Fruit fly (Drosophila melanogaster) whole organism, wandering third instar larva: ENCODE measurements around the gene CG2147.

Experiments used
- Abd-B ChIP-seq: fragments of >200 bp; optimal IDR thresholded peaks from 2 replicates; lab custom pipeline; 2017; ENCODE audit warnings: missing biosample characterization, missing genetic modification characterization
- CG32264 ChIP-seq: fragments of 200-800 bp; sonication (Bioruptor generic); optimal IDR thresholded peaks from 2 replicates; lab custom pipeline; 2016; ENCODE audit warnings: missing biosample characterization, missing genetic modification characterization
- CrebA ChIP-seq: fragments of 200-800 bp; sonication (Bioruptor generic); optimal IDR thresholded peaks from 2 replicates; lab custom pipeline; 2016; ENCODE audit warnings: missing biosample characterization, mild to moderate bottlenecking, missing genetic modification characterization, borderline replicate concordance
- Dfd ChIP-seq: fragments of >200 bp; optimal IDR thresholded peaks from 2 replicates; lab custom pipeline; 2017; ENCODE audit warnings: missing biosample characterization, missing genetic modification characterization
- Dif ChIP-seq: fragments of 200-275, 200-300 bp; sonication (Bioruptor generic); optimal IDR thresholded peaks from 2 replicates; lab custom pipeline; 2018; ENCODE audit warnings: missing biosample characterization, missing genetic modification characterization; ENCODE audit not compliant: partially characterized antibody
- GATAd ChIP-seq: sonication (Bioruptor generic); optimal IDR thresholded peaks from 2 replicates; lab custom pipeline; 2016; ENCODE audit warnings: missing biosample characterization, missing genetic modification characterization
- HLH106 ChIP-seq: fragments of 200-800 bp; optimal IDR thresholded peaks from 3 replicates; lab custom pipeline; 2019; ENCODE audit warnings: missing biosample characterization, mild to moderate bottlenecking, missing genetic modification characterization, moderate library complexity
- Hnf4 ChIP-seq: fragments of 200-800 bp; sonication (Bioruptor generic); optimal IDR thresholded peaks from 2 replicates; lab custom pipeline; 2016; ENCODE audit warnings: missing biosample characterization, mild to moderate bottlenecking, missing genetic modification characterization
- Hr78 ChIP-seq: fragments of >200 bp; optimal IDR thresholded peaks from 2 replicates; lab custom pipeline; 2017; ENCODE audit warnings: missing biosample characterization, missing genetic modification characterization
- Hr83 ChIP-seq: fragments of 200-300 bp; sonication (Bioruptor generic); optimal IDR thresholded peaks from 2 replicates; lab custom pipeline; 2016; ENCODE audit warnings: missing biosample characterization, mild to moderate bottlenecking, missing genetic modification characterization, moderate library complexity; ENCODE audit not compliant: poor library complexity, severe bottlenecking
- Jra ChIP-seq: sonication (Bioruptor generic); optimal IDR thresholded peaks from 2 replicates; lab custom pipeline; 2016; ENCODE audit warnings: missing biosample characterization, missing genetic modification characterization
- Mio ChIP-seq: sonication (Bioruptor generic); optimal IDR thresholded peaks from 2 replicates; lab custom pipeline; 2016; ENCODE audit warnings: missing biosample characterization, missing genetic modification characterization
- Myc ChIP-seq: fragments of >200 bp; optimal IDR thresholded peaks from 2 replicates; lab custom pipeline; 2017
- N ChIP-seq: fragments of >200 bp; optimal IDR thresholded peaks from 2 replicates; lab custom pipeline; 2018; ENCODE audit warnings: missing biosample characterization, missing external identifiers, missing genetic modification characterization
- OdsH ChIP-seq: fragments of 200-800 bp; sonication (Bioruptor generic); optimal IDR thresholded peaks from 2 replicates; lab custom pipeline; 2016; ENCODE audit warnings: missing biosample characterization, mild to moderate bottlenecking, missing genetic modification characterization
- Rel ChIP-seq, 2 experiments: fragments of 200-800 bp; sonication (Bioruptor generic) in 1 of 2; optimal IDR thresholded peaks; 2 replicates in 1 of 2; 3 replicates in 1 of 2; lab custom pipeline; 2016 to 2019; ENCODE audit warnings: mild to moderate bottlenecking in 2 of 2, missing biosample characterization in 2 of 2, missing genetic modification characterization in 2 of 2, moderate library complexity in 1 of 2
- Sp1 ChIP-seq: fragments of 200-800 bp; sonication (Bioruptor generic); optimal IDR thresholded peaks from 3 replicates; lab custom pipeline; 2019; ENCODE audit warnings: missing biosample characterization, mild to moderate bottlenecking, missing genetic modification characterization, moderate library complexity
- Vsx2 ChIP-seq: fragments of 200-300, 225-300 bp; sonication (Bioruptor generic); optimal IDR thresholded peaks from 2 replicates; lab custom pipeline; 2018; ENCODE audit warnings: missing biosample characterization, missing genetic modification characterization; ENCODE audit not compliant: partially characterized antibody
- br ChIP-seq: fragments of 200-800 bp; sonication (Bioruptor generic); optimal IDR thresholded peaks from 2 replicates; lab custom pipeline; 2016; ENCODE audit warnings: missing biosample characterization, missing genetic modification characterization
- brk ChIP-seq: fragments of 200-800 bp; sonication (Bioruptor generic); optimal IDR thresholded peaks from 2 replicates; lab custom pipeline; 2016; ENCODE audit warnings: missing biosample characterization, mild to moderate bottlenecking, missing genetic modification characterization
- dl ChIP-seq, 2 experiments: fragments of 175-275, 200-275 bp in 1 of 2; fragments of 200-275 bp in 1 of 2; sonication (Bioruptor generic); optimal IDR thresholded peaks; lab custom pipeline; 2018; ENCODE audit warnings: mild to moderate bottlenecking in 2 of 2, missing biosample characterization in 2 of 2, missing genetic modification characterization in 2 of 2, moderate library complexity in 2 of 2; ENCODE audit not compliant: partially characterized antibody in 2 of 2, insufficient read depth in 1 of 2
- dmrt93B ChIP-seq: fragments of 200-800 bp; sonication (Bioruptor generic); optimal IDR thresholded peaks from 2 replicates; lab custom pipeline; 2018; ENCODE audit warnings: missing biosample characterization, mild to moderate bottlenecking, missing genetic modification characterization
- dsf ChIP-seq: sonication (Bioruptor generic); optimal IDR thresholded peaks from 2 replicates; lab custom pipeline; 2016; ENCODE audit warnings: missing biosample characterization, missing genetic modification characterization, borderline replicate concordance
- foxo ChIP-seq, 2 experiments: fragments of 200-800 bp; sonication (Bioruptor generic); optimal IDR thresholded peaks; 2 replicates in 1 of 2; 3 replicates in 1 of 2; lab custom pipeline; 2016 to 2017; ENCODE audit warnings: missing biosample characterization in 2 of 2, missing genetic modification characterization in 2 of 2
- fru ChIP-seq: fragments of 200-800 bp; sonication (Bioruptor generic); optimal IDR thresholded peaks from 3 replicates; lab custom pipeline; 2016; ENCODE audit warnings: missing biosample characterization, mild to moderate bottlenecking, missing genetic modification characterization
- h ChIP-seq: fragments of 200-800 bp; sonication (Bioruptor generic); optimal IDR thresholded peaks from 3 replicates; lab custom pipeline; 2016; ENCODE audit warnings: missing biosample characterization, mild to moderate bottlenecking, missing genetic modification characterization
- jim ChIP-seq: fragments of 175-275, 200-325 bp; sonication (Bioruptor generic); optimal IDR thresholded peaks from 2 replicates; lab custom pipeline; 2016; ENCODE audit warnings: missing biosample characterization, mild to moderate bottlenecking, missing genetic modification characterization
- lola ChIP-seq: fragments of >200 bp; optimal IDR thresholded peaks from 2 replicates; lab custom pipeline; 2017; ENCODE audit warnings: missing biosample characterization, missing genetic modification characterization
- pan ChIP-seq: fragments of >200 bp; optimal IDR thresholded peaks from 2 replicates; lab custom pipeline; 2017
- psq ChIP-seq: fragments of 200-800 bp; sonication (Bioruptor generic); optimal IDR thresholded peaks from 3 replicates; lab custom pipeline; 2017; ENCODE audit warnings: missing biosample characterization, mild to moderate bottlenecking, missing genetic modification characterization, moderate library complexity
- rgr ChIP-seq: fragments of 200-800 bp; sonication (Bioruptor generic); optimal IDR thresholded peaks from 3 replicates; lab custom pipeline; 2016; ENCODE audit warnings: missing biosample characterization, mild to moderate bottlenecking, missing genetic modification characterization
- sage ChIP-seq: fragments of 200-800 bp; sonication (Bioruptor generic); optimal IDR thresholded peaks from 2 replicates; lab custom pipeline; 2016; ENCODE audit warnings: missing biosample characterization, mild to moderate bottlenecking, missing genetic modification characterization
- sv ChIP-seq: fragments of 200-800 bp; sonication (Bioruptor generic); optimal IDR thresholded peaks from 3 replicates; lab custom pipeline; 2016; ENCODE audit warnings: missing biosample characterization, missing genetic modification characterization
- tai ChIP-seq: sonication (Bioruptor generic); optimal IDR thresholded peaks from 2 replicates; lab custom pipeline; 2016; ENCODE audit warnings: missing biosample characterization, missing genetic modification characterization
- usp ChIP-seq: fragments of >200 bp; optimal IDR thresholded peaks from 2 replicates; lab custom pipeline; 2017; ENCODE audit warnings: missing biosample characterization, missing genetic modification characterization
- woc ChIP-seq: sonication (Bioruptor generic); optimal IDR thresholded peaks from 2 replicates; lab custom pipeline; 2016; ENCODE audit warnings: missing biosample characterization, mild to moderate bottlenecking, missing genetic modification characterization

The CG2147 gene

dm6 chrX:8194559-8194958, 45.9 kb upstream of the CG2147 start:
- TF ChIP-seq psq, result no peak
- TF ChIP-seq Hr78 (GFP tag; lab: Kevin White, UChicago), result no peak
- TF ChIP-seq dmrt93B (GFP tag; lab: Kevin White, UChicago), result no peak
- no peak for TF ChIP-seq pan (lab: Kevin White, UChicago)
- no peak for TF ChIP-seq lola (GFP tag; lab: Kevin White, UChicago)
- TF ChIP-seq HLH106, result no peak
- no peak for TF ChIP-seq Rel (GFP tag; optimal IDR thresholded peaks at IDR 0.05; lab: Kevin White, UChicago)
- no peak for TF ChIP-seq Rel (tag; optimal IDR thresholded peaks at IDR 0.05; lab: Kevin White, UChicago)
- TF ChIP-seq fru (GFP tag; lab: Kevin White, UChicago), result no peak
- TF ChIP-seq CrebA, result no peak
- TF ChIP-seq usp (GFP tag; lab: Kevin White, UChicago), result no peak
- TF ChIP-seq Mio (GFP tag; lab: Kevin White, UChicago), result no peak
- TF ChIP-seq foxo (GFP tag; optimal IDR thresholded peaks at IDR 0.05; lab: Kevin White, UChicago), result no peak
- no peak for TF ChIP-seq tai (GFP tag; lab: Kevin White, UChicago)
- no peak for TF ChIP-seq rgr (GFP tag; lab: Kevin White, UChicago)
- no peak for TF ChIP-seq brk
- no peak for TF ChIP-seq br (GFP tag; lab: Kevin White, UChicago)
- TF ChIP-seq Hnf4 (GFP tag; lab: Kevin White, UChicago), result no peak
- TF ChIP-seq Dif, result no peak
- TF ChIP-seq CG32264 (GFP tag; lab: Kevin White, UChicago), result no peak
- no peak for TF ChIP-seq Dfd (GFP tag; lab: Kevin White, UChicago)

- TF ChIP-seq dl (GFP tag; optimal IDR thresholded peaks at IDR 0.05; lab: Kevin White, UChicago; ENCODE audit: insufficient read depth in 1 of 2, partially characterized antibody in 2 of 2), result no peak
- TF ChIP-seq Jra (GFP tag; lab: Kevin White, UChicago), result no peak
- TF ChIP-seq GATAd (GFP tag; lab: Kevin White, UChicago), result peak; percentile 72
Observed at dm6 chrX:8195449-8196156, 44.9 kb upstream of the CG2147 start.

dm6 chrX:8196157-8196526, 44.3 kb upstream of the CG2147 start:
- TF ChIP-seq Jra (GFP tag; lab: Kevin White, UChicago) (no peak), Dfd (GFP tag; lab: Kevin White, UChicago) (no peak), Mio (GFP tag; lab: Kevin White, UChicago) (no peak), usp (GFP tag; lab: Kevin White, UChicago) (no peak), rgr (GFP tag; lab: Kevin White, UChicago) (no peak), OdsH (GFP tag; lab: Kevin White, UChicago) (peak; percentile 9), GATAd (GFP tag; lab: Kevin White, UChicago) (peak; percentile 15), psq (peak; percentile 7), HLH106 (peak; percentile 31), foxo (GFP tag; optimal IDR thresholded peaks at IDR 0.05; lab: Kevin White, UChicago) (peak in 1 of 2 experiments; percentile 19), lola (GFP tag; lab: Kevin White, UChicago) (no peak), woc (GFP tag; lab: Kevin White, UChicago) (no peak), Sp1 (GFP tag; lab: Kevin White, UChicago) (peak; percentile 37), dmrt93B (GFP tag; lab: Kevin White, UChicago) (peak; percentile 10), h (GFP tag; lab: Kevin White, UChicago) (no peak), dl (GFP tag; optimal IDR thresholded peaks at IDR 0.05; lab: Kevin White, UChicago; ENCODE audit: insufficient read depth in 1 of 2, partially characterized antibody in 2 of 2) (no peak), Vsx2 (GFP tag; lab: Kevin White, UChicago) (no peak), Myc (lab: Kevin White, UChicago) (no peak)

- no peak for TF ChIP-seq Hr83 (GFP tag; lab: Kevin White, UChicago)
- peak; percentile 14 for TF ChIP-seq CG32264 (GFP tag; lab: Kevin White, UChicago)
- no peak for TF ChIP-seq sage (GFP tag; lab: Kevin White, UChicago)
- no peak for TF ChIP-seq Dif
- peak; percentile 64 for TF ChIP-seq HLH106
- TF ChIP-seq N (GFP tag; lab: Kevin White, UChicago), result no peak
- no peak for TF ChIP-seq brk
- TF ChIP-seq GATAd (GFP tag; lab: Kevin White, UChicago), result no peak
- TF ChIP-seq psq, result peak; percentile 13
- TF ChIP-seq Abd-B (GFP tag; lab: Kevin White, UChicago), result no peak
- TF ChIP-seq Hnf4 (GFP tag; lab: Kevin White, UChicago), result peak; percentile 55
- no peak for TF ChIP-seq dl (GFP tag; optimal IDR thresholded peaks at IDR 0.05; lab: Kevin White, UChicago; ENCODE audit: insufficient read depth in 1 of 2, partially characterized antibody in 2 of 2)
- TF ChIP-seq fru (GFP tag; lab: Kevin White, UChicago), result peak; percentile 85
- TF ChIP-seq jim, result no peak
- TF ChIP-seq foxo (GFP tag; optimal IDR thresholded peaks at IDR 0.05; lab: Kevin White, UChicago), result peak in 1 of 2 experiments; percentile 86
- peak; percentile 66 for TF ChIP-seq OdsH (GFP tag; lab: Kevin White, UChicago)
- TF ChIP-seq Mio (GFP tag; lab: Kevin White, UChicago), result no peak
- TF ChIP-seq br (GFP tag; lab: Kevin White, UChicago), result peak; percentile 69
- TF ChIP-seq h (GFP tag; lab: Kevin White, UChicago), result peak; percentile 77
- peak; percentile 0 for TF ChIP-seq Rel (GFP tag; optimal IDR thresholded peaks at IDR 0.05; lab: Kevin White, UChicago)
- peak; percentile 45 for TF ChIP-seq Rel (tag; optimal IDR thresholded peaks at IDR 0.05; lab: Kevin White, UChicago)
- no peak for TF ChIP-seq dsf (GFP tag; lab: Kevin White, UChicago)
- TF ChIP-seq pan (lab: Kevin White, UChicago), result no peak
- TF ChIP-seq sv (GFP tag; lab: Kevin White, UChicago), result no peak
- no peak for TF ChIP-seq Hr78 (GFP tag; lab: Kevin White, UChicago)
- TF ChIP-seq dmrt93B (GFP tag; lab: Kevin White, UChicago), result peak; percentile 27
- peak; percentile 76 for TF ChIP-seq rgr (GFP tag; lab: Kevin White, UChicago)
- peak; percentile 57 for TF ChIP-seq Sp1 (GFP tag; lab: Kevin White, UChicago)
- no peak for TF ChIP-seq Jra (GFP tag; lab: Kevin White, UChicago)
Observed at dm6 chrX:8196598-8197228, 43.8 kb upstream of the CG2147 start.
